Worm (Caenorhabditis elegans): Measurements from ENCODE around the gene kbp-3.

kbp-3 gene

DNA sequence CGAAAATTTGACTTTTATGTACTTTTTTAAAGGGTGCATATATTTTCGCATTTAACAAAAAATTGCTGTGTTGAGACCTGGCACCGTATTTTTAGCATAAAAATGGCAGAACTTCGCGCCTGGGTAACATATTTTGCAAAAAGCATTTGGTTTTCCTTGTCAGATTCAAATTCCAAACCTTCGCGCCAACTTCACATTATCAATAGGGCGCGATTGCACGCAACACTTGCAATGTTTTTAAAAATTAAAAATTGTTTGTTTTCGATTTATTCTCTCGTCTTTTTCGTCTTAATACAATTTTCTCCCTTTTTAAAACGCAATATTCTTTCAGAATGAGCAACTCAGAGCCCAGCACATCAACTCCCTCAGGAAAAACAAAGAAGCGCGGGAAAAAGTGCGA is 6.2 kb downstream of the kbp-3 start, which contains the start of gene mes-2:
Gene mes-2, plus strand, starts transcription at position 330 of the 400 bp plus-strand sequence.
- TF ChIP-seq sptf-1 (tag; optimal IDR thresholded peaks at IDR 0.05) (peak; percentile 14), ceh-83 (GFP tag; optimal IDR thresholded peaks at IDR 0.05) (peak; percentile 53), unc-62 (GFP tag; optimal IDR thresholded peaks at IDR 0.05) (peak; percentile 21), drap-1 (GFP tag; optimal IDR thresholded peaks at IDR 0.05) (no peak), snpc-4 (tag; optimal IDR thresholded peaks at IDR 0.05) (no peak), pha-4 (tag; optimal IDR thresholded peaks at IDR 0.05) (peak; percentile 60), lin-32 (GFP tag; optimal IDR thresholded peaks at IDR 0.05) (no peak), zip-8 (tag; optimal IDR thresholded peaks at IDR 0.05) (no peak), ztf-11 (tag; optimal IDR thresholded peaks at IDR 0.05) (no peak), bed-3 (GFP tag; optimal IDR thresholded peaks at IDR 0.05) (no peak), nhr-237 (tag; optimal IDR thresholded peaks at IDR 0.05) (peak; percentile 50), elt-1 (tag; optimal IDR thresholded peaks at IDR 0.05; ENCODE audit: borderline replicate concordance, insufficient read depth) (no peak), mab-5 (tag; optimal IDR thresholded peaks at IDR 0.05) (no peak), unc-120 (tag; optimal IDR thresholded peaks at IDR 0.05; ENCODE audit: poor library complexity, severe bottlenecking) (no peak), tbx-8 (GFP tag; optimal IDR thresholded peaks at IDR 0.05) (no peak), ces-1 (GFP tag; optimal IDR thresholded peaks at IDR 0.05) (peak; percentile 57), cnd-1 (tag; optimal IDR thresholded peaks at IDR 0.05) (no peak), M03D4.4 (tag; optimal IDR thresholded peaks at IDR 0.05) (no peak), ceh-39 (tag; optimal IDR thresholded peaks at IDR 0.05) (no peak), nhr-28 (tag; optimal IDR thresholded peaks at IDR 0.05) (no peak), sem-2 (GFP tag; optimal IDR thresholded peaks at IDR 0.05) (no peak), blmp-1 (tag; optimal IDR thresholded peaks at IDR 0.05) (no peak), nhr-12 (tag; optimal IDR thresholded peaks at IDR 0.05) (no peak), unc-39 (tag; optimal IDR thresholded peaks at IDR 0.05) (no peak), ham-2 (GFP tag; optimal IDR thresholded peaks at IDR 0.05) (no peak), mep-1 (tag; optimal IDR thresholded peaks at IDR 0.05) (peak; percentile 88), mls-2 (tag; optimal IDR thresholded peaks at IDR 0.05) (no peak), hlh-1 (tag; optimal IDR thresholded peaks at IDR 0.05) (peak; percentile 68), lin-13 (tag; optimal IDR thresholded peaks at IDR 0.05) (peak; percentile 60), nhr-76 (tag; optimal IDR thresholded peaks at IDR 0.05) (no peak), nhr-2 (tag; optimal IDR thresholded peaks at IDR 0.05) (peak; percentile 3), elt-3 (tag; optimal IDR thresholded peaks at IDR 0.05) (no peak), ceh-43 (GFP tag; optimal IDR thresholded peaks at IDR 0.05) (no peak), lsy-2 (tag; optimal IDR thresholded peaks at IDR 0.05) (peak; percentile 37), flh-1 (GFP tag; optimal IDR thresholded peaks at IDR 0.05) (no peak)

DNA sequence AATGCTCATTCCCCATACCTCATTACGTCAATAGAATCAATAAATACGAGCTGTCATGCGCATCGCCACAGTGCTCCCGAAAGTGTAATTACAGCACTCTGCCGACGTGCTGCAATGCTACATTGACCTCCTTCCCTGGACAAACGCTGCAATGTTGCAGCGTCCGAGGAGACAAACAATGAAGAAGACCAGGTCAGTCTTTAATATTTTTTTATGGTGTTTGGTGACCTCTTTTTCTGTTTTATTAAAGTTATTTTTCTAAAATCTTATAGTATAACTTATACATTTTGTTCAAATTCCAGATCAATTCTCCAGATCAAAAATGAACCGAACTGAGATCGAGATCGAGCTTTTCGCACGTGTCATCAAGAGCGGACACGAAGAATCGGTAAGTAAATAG is 8.4 kb downstream of the kbp-3 start, which contains the start of gene sdz-26:
Gene sdz-26, plus strand, starts transcription at position 301 of the 400 bp plus-strand sequence.
- TF ChIP-seq nhr-28 (tag; optimal IDR thresholded peaks at IDR 0.05) (no peak), M03D4.4 (tag; optimal IDR thresholded peaks at IDR 0.05) (no peak), elt-1 (tag; optimal IDR thresholded peaks at IDR 0.05; ENCODE audit: borderline replicate concordance, insufficient read depth) (no peak), zip-8 (tag; optimal IDR thresholded peaks at IDR 0.05) (no peak), nhr-2 (tag; optimal IDR thresholded peaks at IDR 0.05) (no peak), ztf-11 (tag; optimal IDR thresholded peaks at IDR 0.05) (no peak), lsy-2 (tag; optimal IDR thresholded peaks at IDR 0.05) (no peak), ces-1 (GFP tag; optimal IDR thresholded peaks at IDR 0.05) (no peak), flh-1 (GFP tag; optimal IDR thresholded peaks at IDR 0.05) (no peak), blmp-1 (tag; optimal IDR thresholded peaks at IDR 0.05) (no peak), ceh-43 (GFP tag; optimal IDR thresholded peaks at IDR 0.05) (no peak), ceh-83 (GFP tag; optimal IDR thresholded peaks at IDR 0.05) (no peak), unc-62 (GFP tag; optimal IDR thresholded peaks at IDR 0.05) (no peak), sptf-1 (tag; optimal IDR thresholded peaks at IDR 0.05) (no peak), hlh-1 (tag; optimal IDR thresholded peaks at IDR 0.05) (no peak), lin-32 (GFP tag; optimal IDR thresholded peaks at IDR 0.05) (no peak), elt-3 (tag; optimal IDR thresholded peaks at IDR 0.05) (no peak)

DNA sequence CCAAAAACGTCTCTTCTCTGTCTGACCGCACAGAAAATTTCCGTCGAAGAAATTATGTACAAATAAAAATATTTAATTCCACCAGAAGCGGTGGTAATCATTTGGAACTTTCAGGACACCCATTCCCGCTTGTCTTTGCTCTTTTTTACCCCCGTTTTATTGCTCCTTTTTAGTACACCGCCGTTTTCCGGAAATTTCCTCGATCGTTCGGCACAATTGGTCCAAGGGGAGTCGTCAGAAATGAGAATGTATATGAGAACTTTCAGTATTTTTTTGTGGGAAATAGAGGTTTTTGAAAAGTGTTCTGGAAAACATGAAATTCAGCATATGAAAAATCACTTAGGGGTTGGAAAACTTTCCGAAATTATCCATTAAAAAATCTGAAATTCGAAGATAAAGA is 9.1 kb downstream of the kbp-3 start:
- TF ChIP-seq blmp-1 (tag; optimal IDR thresholded peaks at IDR 0.05), result no peak
- no peak for TF ChIP-seq nhr-237 (tag; optimal IDR thresholded peaks at IDR 0.05)
- no peak for TF ChIP-seq ceh-39 (tag; optimal IDR thresholded peaks at IDR 0.05)
- no peak for TF ChIP-seq unc-62 (GFP tag; optimal IDR thresholded peaks at IDR 0.05)
- TF ChIP-seq snpc-4 (tag; optimal IDR thresholded peaks at IDR 0.05), result no peak
- TF ChIP-seq drap-1 (GFP tag; optimal IDR thresholded peaks at IDR 0.05), result no peak
- no peak for TF ChIP-seq mls-2 (tag; optimal IDR thresholded peaks at IDR 0.05)
- TF ChIP-seq tbx-8 (GFP tag; optimal IDR thresholded peaks at IDR 0.05), result no peak
- TF ChIP-seq elt-3 (tag; optimal IDR thresholded peaks at IDR 0.05), result no peak
- no peak for TF ChIP-seq lin-13 (tag; optimal IDR thresholded peaks at IDR 0.05)
- TF ChIP-seq unc-120 (tag; optimal IDR thresholded peaks at IDR 0.05; ENCODE audit: poor library complexity, severe bottlenecking), result no peak
- TF ChIP-seq ceh-43 (GFP tag; optimal IDR thresholded peaks at IDR 0.05), result no peak
- TF ChIP-seq M03D4.4 (tag; optimal IDR thresholded peaks at IDR 0.05), result no peak
- TF ChIP-seq pha-4 (tag; optimal IDR thresholded peaks at IDR 0.05), result no peak
